Worm (Caenorhabditis elegans) whole organism, late embryonic: ENCODE results near the gene C23G10.5.

Source experiments
- F13H6.1 ChIP-seq: sonication (generic microtip); optimal IDR thresholded peaks from 2 replicates; lab custom pipeline; 2016; ENCODE audit warnings: missing genetic modification characterization, missing compliant biosample characterization
- K02D7.2 ChIP-seq: sonication (generic microtip); optimal IDR thresholded peaks from 2 replicates; lab custom pipeline; 2017; ENCODE audit warnings: mild to moderate bottlenecking, missing genetic modification characterization, missing compliant biosample characterization
- K09A11.1 ChIP-seq: sonication (generic microtip); optimal IDR thresholded peaks from 2 replicates; lab custom pipeline; 2017; ENCODE audit warnings: antibody characterized with exemption, mild to moderate bottlenecking, missing genetic modification characterization, missing compliant biosample characterization; ENCODE audit not compliant: insufficient read depth
- T23F11.4 ChIP-seq: fragments of 200-800 bp; sonication (Bioruptor generic); optimal IDR thresholded peaks from 2 replicates; lab custom pipeline; 2018; ENCODE audit warnings: mild to moderate bottlenecking, missing genetic modification characterization, missing compliant biosample characterization
- ama-1 ChIP-seq: fragments of 150-350 bp; optimal IDR thresholded peaks from 2 replicates; lab custom pipeline; 2014
- ceh-14 ChIP-seq: sonication (generic microtip); optimal IDR thresholded peaks from 2 replicates; lab custom pipeline; 2016; ENCODE audit warnings: missing genotype, missing genetic modification characterization, missing compliant biosample characterization
- ceh-18 ChIP-seq: sonication (generic microtip); optimal IDR thresholded peaks from 2 replicates; lab custom pipeline; 2016; ENCODE audit warnings: missing genetic modification characterization, missing compliant biosample characterization
- ceh-2 ChIP-seq: sonication (generic microtip); optimal IDR thresholded peaks from 2 replicates; lab custom pipeline; 2016; ENCODE audit warnings: missing genotype, missing genetic modification characterization, missing compliant biosample characterization
- ceh-22 ChIP-seq: sonication (generic microtip); optimal IDR thresholded peaks from 2 replicates; lab custom pipeline; 2017; ENCODE audit warnings: missing biosample characterization, missing genetic modification characterization
- ceh-30 ChIP-seq: fragments of 150-350 bp; optimal IDR thresholded peaks from 2 replicates; lab custom pipeline; 2014; ENCODE audit warnings: missing biosample characterization, missing genetic modification characterization
- ceh-31 ChIP-seq: sonication (generic microtip); optimal IDR thresholded peaks from 2 replicates; lab custom pipeline; 2016; ENCODE audit warnings: missing genetic modification characterization, missing compliant biosample characterization
- ceh-45 ChIP-seq: fragments of 200-800 bp; sonication (Bioruptor generic); IDR thresholded peaks from 2 replicates; pipeline ENCODE4 v1.3.6; 2022; ENCODE audit warnings: missing genetic modification reagents, missing genetic modification characterization, missing compliant biosample characterization
- ceh-48 ChIP-seq: sonication (generic microtip); optimal IDR thresholded peaks from 2 replicates; lab custom pipeline; 2016; ENCODE audit warnings: missing genetic modification characterization, inconsistent platforms, missing compliant biosample characterization
- ceh-6 ChIP-seq: fragments of 200-800 bp; sonication (Bioruptor generic); optimal IDR thresholded peaks from 2 replicates; lab custom pipeline; 2018; ENCODE audit warnings: mild to moderate bottlenecking, missing genetic modification characterization, missing compliant biosample characterization
- che-1 ChIP-seq: sonication (generic microtip); optimal IDR thresholded peaks from 2 replicates; lab custom pipeline; 2016; ENCODE audit warnings: mild to moderate bottlenecking, missing genetic modification characterization, missing compliant biosample characterization
- dmd-4 ChIP-seq: sonication (generic microtip); optimal IDR thresholded peaks from 2 replicates; lab custom pipeline; 2016; ENCODE audit warnings: borderline replicate concordance, missing genetic modification characterization, missing compliant biosample characterization
- elt-2 ChIP-seq: sonication (generic microtip); optimal IDR thresholded peaks from 2 replicates; lab custom pipeline; 2016; ENCODE audit warnings: missing genetic modification reagents, missing genetic modification characterization, missing compliant biosample characterization
- eyg-1 ChIP-seq: sonication (generic microtip); optimal IDR thresholded peaks from 2 replicates; lab custom pipeline; 2016; ENCODE audit warnings: missing genotype, missing genetic modification characterization, missing compliant biosample characterization
- fax-1 ChIP-seq: sonication (generic microtip); optimal IDR thresholded peaks from 2 replicates; lab custom pipeline; 2016; ENCODE audit warnings: missing genotype, missing genetic modification characterization, missing compliant biosample characterization
- fkh-6 ChIP-seq: sonication (generic microtip); optimal IDR thresholded peaks from 2 replicates; lab custom pipeline; 2016; ENCODE audit warnings: missing genetic modification characterization, missing compliant biosample characterization
- hlh-15 ChIP-seq: sonication (generic microtip); optimal IDR thresholded peaks from 2 replicates; lab custom pipeline; 2016; ENCODE audit warnings: missing genetic modification characterization, missing compliant biosample characterization
- hlh-30 ChIP-seq: sonication (generic microtip); optimal IDR thresholded peaks from 2 replicates; lab custom pipeline; 2017; ENCODE audit warnings: antibody characterized with exemption, missing genetic modification characterization, missing compliant biosample characterization; ENCODE audit not compliant: insufficient read depth
- hlh-6 ChIP-seq: sonication (generic microtip); optimal IDR thresholded peaks from 2 replicates; lab custom pipeline; 2016; ENCODE audit warnings: missing genotype, missing genetic modification characterization, missing compliant biosample characterization
- lin-11 ChIP-seq: fragments of 200-800 bp; sonication (Bioruptor generic); optimal IDR thresholded peaks from 2 replicates; lab custom pipeline; 2018; ENCODE audit warnings: mild to moderate bottlenecking, missing genetic modification characterization, missing compliant biosample characterization
- madf-2 ChIP-seq: sonication (generic microtip); optimal IDR thresholded peaks from 2 replicates; lab custom pipeline; 2017; ENCODE audit warnings: missing genetic modification characterization, missing compliant biosample characterization
- mec-3 ChIP-seq: sonication (generic microtip); optimal IDR thresholded peaks from 2 replicates; lab custom pipeline; 2016; ENCODE audit warnings: borderline replicate concordance, missing genetic modification characterization, missing compliant biosample characterization
- nhr-232 ChIP-seq: sonication (generic microtip); optimal IDR thresholded peaks from 2 replicates; lab custom pipeline; 2016; ENCODE audit warnings: missing genetic modification characterization, missing compliant biosample characterization
- npax-4 ChIP-seq: sonication (generic microtip); optimal IDR thresholded peaks from 2 replicates; lab custom pipeline; 2016; ENCODE audit warnings: missing genetic modification characterization, missing compliant biosample characterization
- odd-2 ChIP-seq: sonication (generic microtip); optimal IDR thresholded peaks from 2 replicates; lab custom pipeline; 2017; ENCODE audit warnings: antibody characterized with exemption, mild to moderate bottlenecking, missing genetic modification characterization, missing compliant biosample characterization
- pag-3 ChIP-seq: sonication (generic microtip); optimal IDR thresholded peaks from 2 replicates; lab custom pipeline; 2016; ENCODE audit warnings: missing compliant biosample characterization, missing genetic modification characterization, borderline replicate concordance
- pax-1 ChIP-seq: fragments of 150-350 bp; optimal IDR thresholded peaks from 2 replicates; lab custom pipeline; 2014; ENCODE audit warnings: missing biosample characterization, missing genetic modification characterization
- rnt-1 ChIP-seq: sonication (generic microtip); optimal IDR thresholded peaks from 2 replicates; lab custom pipeline; 2016; ENCODE audit warnings: missing genetic modification characterization, missing compliant biosample characterization
- sdc-2 ChIP-seq: sonication (generic microtip); optimal IDR thresholded peaks from 2 replicates; lab custom pipeline; 2016; ENCODE audit warnings: missing genotype, missing genetic modification characterization, missing compliant biosample characterization
- syd-9 ChIP-seq: sonication (generic microtip); optimal IDR thresholded peaks from 2 replicates; lab custom pipeline; 2016; ENCODE audit warnings: mild to moderate bottlenecking, missing genetic modification characterization, moderate library complexity, missing compliant biosample characterization
- unc-3 ChIP-seq, 2 experiments: fragments of 200-800 bp in 1 of 2; sonication (Bioruptor generic) in 1 of 2; sonication (generic microtip) in 1 of 2; conservative IDR thresholded peaks in 1 of 2; optimal IDR thresholded peaks in 1 of 2; 2 replicates each; pipeline versions ENCODE4 v1.3.6 to Lab custom; 2016 to 2022; ENCODE audit warnings: missing compliant biosample characterization in 2 of 2, missing genetic modification characterization in 2 of 2, missing genetic modification reagents in 1 of 2
- unc-42 ChIP-seq: sonication (generic microtip); optimal IDR thresholded peaks from 2 replicates; lab custom pipeline; 2016; ENCODE audit warnings: missing genotype, missing genetic modification characterization, missing compliant biosample characterization
- unc-55 ChIP-seq: sonication (generic microtip); optimal IDR thresholded peaks from 2 replicates; lab custom pipeline; 2017; ENCODE audit warnings: missing biosample characterization, missing genetic modification reagents, missing genetic modification characterization
- unc-86 ChIP-seq: sonication (generic microtip); optimal IDR thresholded peaks from 2 replicates; lab custom pipeline; 2016; ENCODE audit warnings: missing genetic modification characterization, missing compliant biosample characterization
- zip-5 ChIP-seq: sonication (generic microtip); optimal IDR thresholded peaks from 2 replicates; lab custom pipeline; 2016; ENCODE audit warnings: missing genetic modification characterization, missing compliant biosample characterization

C23G10.5 gene

DNA sequence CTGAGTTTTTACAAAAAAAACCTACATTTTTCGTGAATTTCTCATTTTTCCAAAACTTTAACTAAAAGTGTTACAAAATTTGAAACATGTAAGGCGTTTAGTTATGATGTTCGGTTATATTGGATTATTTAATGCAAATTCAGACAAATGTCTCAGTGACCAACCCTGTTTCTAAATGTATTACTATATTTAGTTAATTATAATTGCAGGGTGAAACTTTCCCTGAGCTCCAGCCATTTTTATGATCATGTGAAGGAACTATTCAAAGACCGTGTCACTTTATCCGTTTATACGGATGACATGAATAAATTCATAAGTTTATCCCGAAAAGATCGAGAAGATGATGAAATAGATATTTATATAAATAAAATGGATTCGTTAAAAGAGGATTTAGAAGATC is at the start of gene C23G10.5:
TSS of gene C23G10.5 (plus strand) at position 301 of the 400 bp plus-strand sequence.
- TF ChIP-seq sdc-2 (tag; lab: Kevin White, UChicago) (no peak), pax-1 (tag; lab: Kevin White, UChicago) (no peak), mec-3 (no peak), unc-42 (tag; lab: Kevin White, UChicago) (no peak), rnt-1 (tag; lab: Kevin White, UChicago) (no peak), syd-9 (tag; lab: Kevin White, UChicago) (no peak), ceh-30 (tag; lab: Kevin White, UChicago) (no peak), unc-55 (GFP tag; lab: Kevin White, UChicago) (no peak), ceh-14 (tag; lab: Kevin White, UChicago) (no peak), ceh-45 (GFP tag; lab: Robert Waterston, UW) (no peak), ceh-6 (no peak), nhr-232 (tag; lab: Kevin White, UChicago) (no peak), ceh-2 (tag; lab: Kevin White, UChicago) (no peak), hlh-30 (tag; lab: Kevin White, UChicago) (no peak), ceh-18 (tag; lab: Kevin White, UChicago) (no peak), dmd-4 (tag; lab: Kevin White, UChicago) (no peak), hlh-6 (tag; lab: Kevin White, UChicago) (no peak), hlh-15 (tag; lab: Kevin White, UChicago) (no peak)

DNA sequence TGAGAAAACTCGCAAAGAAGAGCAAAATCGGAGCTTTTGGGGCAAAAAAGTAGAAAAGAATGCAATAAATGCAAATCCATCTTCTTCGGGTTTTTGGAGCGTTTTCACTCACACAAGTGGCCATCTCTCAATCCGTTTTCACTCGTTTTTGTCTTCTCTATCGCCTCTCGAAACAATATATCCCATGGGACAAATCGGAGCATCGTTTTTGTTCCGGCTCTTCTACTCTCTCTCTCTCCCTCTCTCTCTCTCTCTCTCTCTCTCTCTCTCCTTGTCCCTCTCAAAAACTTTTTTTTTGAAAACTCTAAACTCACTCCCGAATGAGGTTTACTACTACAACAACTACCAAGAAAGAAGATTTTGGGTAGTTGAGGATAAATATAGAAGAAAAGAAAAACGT is 49.4 kb upstream of the C23G10.5 start:
- TF ChIP-seq fax-1 (tag; lab: Kevin White, UChicago) (no peak), ceh-31 (no peak), unc-3 (GFP tag; conservative IDR thresholded peaks at IDR 0.05; lab: Robert Waterston, UW) (no peak; the same call in 1 of the 2 replicates), unc-3 (tag; optimal IDR thresholded peaks at IDR 0.05; lab: Kevin White, UChicago) (peak; percentile 27), npax-4 (tag; lab: Kevin White, UChicago) (no peak), unc-42 (tag; lab: Kevin White, UChicago) (peak; percentile 7)
- TF ChIP-seq, all 69 proteins: peak for 2

DNA sequence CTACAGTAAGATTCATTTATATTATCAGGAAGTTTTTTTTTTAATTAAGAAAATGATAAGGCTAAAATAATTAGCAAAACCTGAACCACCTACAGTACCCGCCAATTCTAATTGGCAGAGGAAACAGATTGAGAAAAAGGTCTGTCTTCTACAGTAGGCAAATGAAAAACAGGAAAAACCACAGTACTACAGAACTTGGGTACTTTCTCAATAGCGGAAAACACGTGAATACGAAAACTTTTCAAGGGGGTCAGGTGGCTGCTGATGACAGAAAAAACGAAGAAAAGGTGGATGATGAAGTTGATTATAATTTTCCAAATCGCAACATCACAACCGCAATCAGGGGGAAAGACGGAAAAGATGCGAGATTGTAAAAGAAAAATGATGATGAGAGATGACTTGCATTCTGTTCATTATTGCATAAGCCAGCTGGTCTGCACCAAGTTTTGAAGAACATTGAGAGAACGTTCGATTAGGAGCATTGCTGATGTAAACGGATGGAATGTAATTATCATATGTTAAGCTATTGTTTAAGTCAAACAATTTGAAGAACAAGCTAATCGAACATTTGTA is 46.4 kb upstream of the C23G10.5 start:
- TF ChIP-seq ceh-30 (tag; lab: Kevin White, UChicago) (no peak), che-1 (tag; lab: Kevin White, UChicago) (no peak), elt-2 (no peak), unc-86 (no peak), ceh-48 (tag; lab: Kevin White, UChicago) (no peak), lin-11 (tag; lab: Kevin White, UChicago) (no peak), nhr-232 (tag; lab: Kevin White, UChicago) (no peak), ceh-6 (no peak), madf-2 (no peak), zip-5 (tag; lab: Kevin White, UChicago) (no peak), eyg-1 (tag; lab: Kevin White, UChicago) (no peak)

DNA sequence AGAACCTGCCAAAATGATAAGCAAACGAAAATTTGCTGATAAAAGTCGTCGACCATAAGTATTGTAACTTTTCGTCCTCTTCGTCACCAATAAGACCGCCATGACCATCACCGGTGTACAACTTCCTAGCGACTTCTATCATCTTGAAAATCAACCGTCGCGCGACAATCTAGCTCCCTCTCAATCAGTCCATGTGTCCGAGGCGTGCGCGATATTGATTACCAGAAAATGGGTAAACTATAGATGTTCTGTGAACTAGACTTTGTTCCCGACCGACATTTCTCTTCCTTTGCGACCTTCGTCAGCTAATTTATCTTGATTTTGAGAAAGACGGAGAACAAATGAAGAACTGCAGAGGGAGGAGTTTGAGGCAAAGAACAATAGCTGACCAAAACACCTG is 45.6 kb upstream of the C23G10.5 start:
- TF ChIP-seq ama-1 (lab: Kevin White, UChicago) (no peak), odd-2 (tag; lab: Kevin White, UChicago) (no peak), syd-9 (tag; lab: Kevin White, UChicago) (no peak), eyg-1 (tag; lab: Kevin White, UChicago) (no peak), pag-3 (tag; lab: Kevin White, UChicago) (no peak), K09A11.1 (no peak), F13H6.1 (tag; lab: Kevin White, UChicago) (no peak), K02D7.2 (tag; lab: Kevin White, UChicago) (no peak), ceh-2 (tag; lab: Kevin White, UChicago) (no peak), T23F11.4 (GFP tag; lab: Kevin White, UChicago) (no peak), fkh-6 (tag; lab: Kevin White, UChicago) (no peak), ceh-22 (tag; lab: Kevin White, UChicago) (no peak), mec-3 (no peak), ceh-14 (tag; lab: Kevin White, UChicago) (no peak)
